Fruit fly (Drosophila melanogaster) whole organism, prepupa: ENCODE measurements around the gene CG6678.
A peak's percentile ranks its signal among the peaks of the same experiment; 100 is the strongest.

Experiments used
- Blimp-1 ChIP-seq: fragments of 200-800 bp; sonication (Bioruptor generic); optimal IDR thresholded peaks from 3 replicates; lab custom pipeline; 2017; ENCODE audit warnings: missing biosample characterization, missing genetic modification characterization, mild to moderate bottlenecking, moderate library complexity, missing genetic modification reagents
- CG10631 ChIP-seq: fragments of 200-800 bp; sonication (Bioruptor generic); optimal IDR thresholded peaks from 2 replicates; lab custom pipeline; 2016; ENCODE audit warnings: missing biosample characterization, missing genetic modification characterization
- CG10669 ChIP-seq: fragments of 200-800 bp; sonication (Bioruptor generic); optimal IDR thresholded peaks from 3 replicates; lab custom pipeline; 2018; ENCODE audit warnings: missing biosample characterization, mild to moderate bottlenecking, missing genetic modification characterization, moderate library complexity
- CG11294 ChIP-seq: fragments of 200-800 bp; sonication (Bioruptor generic); IDR thresholded peaks from 2 replicates; pipeline ENCODE4 v1.3.6; 2022; ENCODE audit warnings: missing biosample characterization, missing genetic modification characterization
- CG11902 ChIP-seq: fragments of 200-800 bp; sonication (Bioruptor generic); optimal IDR thresholded peaks from 3 replicates; lab custom pipeline; 2016; ENCODE audit warnings: missing biosample characterization, missing genetic modification characterization
- CG15336 ChIP-seq: fragments of 200-800 bp; sonication (Bioruptor generic); IDR thresholded peaks from 2 replicates; pipeline ENCODE4 v1.3.6; 2022; ENCODE audit warnings: missing biosample characterization, missing genetic modification characterization
- CG16779 ChIP-seq: fragments of 200-800 bp; sonication (Bioruptor generic); optimal IDR thresholded peaks from 3 replicates; lab custom pipeline; 2017; ENCODE audit warnings: missing biosample characterization, mild to moderate bottlenecking, missing genetic modification characterization
- CG3032 ChIP-seq: fragments of 200-800 bp; optimal IDR thresholded peaks from 2 replicates; lab custom pipeline; 2019; ENCODE audit warnings: missing biosample characterization, mild to moderate bottlenecking, missing genetic modification characterization, moderate library complexity
- CG32006 ChIP-seq: fragments of 200-800 bp; sonication (Bioruptor generic); optimal IDR thresholded peaks from 3 replicates; lab custom pipeline; 2017; ENCODE audit warnings: missing biosample characterization, mild to moderate bottlenecking, missing genetic modification characterization
- CG34406 ChIP-seq: fragments of 200-800 bp; sonication (Bioruptor generic); optimal IDR thresholded peaks from 3 replicates; lab custom pipeline; 2016; ENCODE audit warnings: missing biosample characterization, missing genetic modification characterization
- CG3919 ChIP-seq: fragments of 200-800 bp; sonication (Bioruptor generic); optimal IDR thresholded peaks from 3 replicates; lab custom pipeline; 2016; ENCODE audit warnings: missing biosample characterization, missing genetic modification characterization
- CG4318 ChIP-seq: fragments of 200-800 bp; sonication (Bioruptor generic); optimal IDR thresholded peaks from 3 replicates; lab custom pipeline; 2017; ENCODE audit warnings: missing biosample characterization, mild to moderate bottlenecking, missing genetic modification characterization
- CG6792 ChIP-seq: fragments of 200-800 bp; sonication (Bioruptor generic); optimal IDR thresholded peaks from 3 replicates; lab custom pipeline; 2016; ENCODE audit warnings: missing biosample characterization, missing genetic modification characterization
- CG6808 ChIP-seq: fragments of 200-800 bp; sonication (Bioruptor generic); optimal IDR thresholded peaks from 3 replicates; lab custom pipeline; 2017; ENCODE audit warnings: missing biosample characterization, missing genetic modification characterization, mild to moderate bottlenecking, moderate library complexity, missing genetic modification reagents
- CG6854 ChIP-seq: fragments of 200-800 bp; sonication (Bioruptor generic); optimal IDR thresholded peaks from 2 replicates; lab custom pipeline; 2017; ENCODE audit warnings: missing biosample characterization, mild to moderate bottlenecking, missing genetic modification characterization
- CG7368 ChIP-seq: fragments of 200-800 bp; sonication (Bioruptor generic); optimal IDR thresholded peaks from 3 replicates; lab custom pipeline; 2016; ENCODE audit warnings: missing biosample characterization, missing genetic modification characterization
- CG8119 ChIP-seq: fragments of 200-800 bp; sonication (Bioruptor generic); IDR thresholded peaks from 3 replicates; pipeline ENCODE4 v1.3.6; 2022; ENCODE audit warnings: missing biosample characterization, missing genetic modification characterization
- CG8319 ChIP-seq: fragments of 200-800 bp; sonication (Bioruptor generic); optimal IDR thresholded peaks from 3 replicates; lab custom pipeline; 2016; ENCODE audit warnings: missing biosample characterization, missing genetic modification characterization
- Eip78C ChIP-seq: fragments of 200-800 bp; sonication (Bioruptor generic); peaks from one replicate; lab custom pipeline; 2016; ENCODE audit warnings: missing biosample characterization, missing genetic modification characterization
- Eip93F ChIP-seq: fragments of 200-800 bp; sonication (Bioruptor generic); optimal IDR thresholded peaks from 2 replicates; lab custom pipeline; 2016; ENCODE audit warnings: missing biosample characterization, mild to moderate bottlenecking, missing genetic modification characterization
- Ets21C ChIP-seq: fragments of 200-800 bp; sonication (Bioruptor generic); optimal IDR thresholded peaks from 3 replicates; lab custom pipeline; 2016; ENCODE audit warnings: missing biosample characterization, missing genetic modification characterization
- Hr38 ChIP-seq: sonication (Bioruptor generic); optimal IDR thresholded peaks from 2 replicates; lab custom pipeline; 2016; ENCODE audit warnings: missing biosample characterization, missing genetic modification characterization
- Hr39 ChIP-seq: fragments of 200-800 bp; sonication (Bioruptor generic); optimal IDR thresholded peaks from 2 replicates; lab custom pipeline; 2016; ENCODE audit warnings: missing biosample characterization, missing genetic modification characterization
- Lpt ChIP-seq: fragments of 200-800 bp; sonication (Bioruptor generic); optimal IDR thresholded peaks from 3 replicates; lab custom pipeline; 2016; ENCODE audit warnings: missing biosample characterization, missing genetic modification characterization
- Met ChIP-seq: fragments of 200-800 bp; sonication (Bioruptor generic); optimal IDR thresholded peaks from 3 replicates; lab custom pipeline; 2016; ENCODE audit warnings: missing biosample characterization, missing genetic modification characterization
- Sox102F ChIP-seq: fragments of 200-800 bp; sonication (Bioruptor generic); optimal IDR thresholded peaks from 2 replicates; lab custom pipeline; 2016; ENCODE audit warnings: missing biosample characterization, mild to moderate bottlenecking, missing genetic modification characterization
- Sox14 ChIP-seq: fragments of 200-800 bp; sonication (Bioruptor generic); optimal IDR thresholded peaks from 3 replicates; lab custom pipeline; 2016; ENCODE audit warnings: missing biosample characterization, missing genetic modification characterization
- Sox15 ChIP-seq: fragments of 200-800 bp; sonication (Bioruptor generic); optimal IDR thresholded peaks from 3 replicates; lab custom pipeline; 2016; ENCODE audit warnings: missing biosample characterization, missing genetic modification characterization
- achi ChIP-seq: fragments of 200-800 bp; sonication (Bioruptor generic); optimal IDR thresholded peaks from 3 replicates; lab custom pipeline; 2016; ENCODE audit warnings: missing biosample characterization, missing genetic modification characterization
- cyc ChIP-seq: fragments of 200-800 bp; sonication (Bioruptor generic); optimal IDR thresholded peaks from 3 replicates; lab custom pipeline; 2016; ENCODE audit warnings: missing biosample characterization, missing genetic modification characterization
- dac ChIP-seq: fragments of 200-800 bp; sonication (Bioruptor generic); optimal IDR thresholded peaks from 2 replicates; lab custom pipeline; 2017; ENCODE audit warnings: missing biosample characterization, mild to moderate bottlenecking, missing genetic modification characterization
- dsx ChIP-seq: fragments of 200-800 bp; optimal IDR thresholded peaks from 3 replicates; lab custom pipeline; 2019; ENCODE audit warnings: missing biosample characterization, mild to moderate bottlenecking, missing genetic modification characterization, moderate library complexity; ENCODE audit not compliant: poor library complexity, severe bottlenecking
- eg ChIP-seq: fragments of 200-800 bp; sonication (Bioruptor generic); IDR thresholded peaks from 3 replicates; pipeline ENCODE4 v1.3.6; 2022; ENCODE audit warnings: missing biosample characterization, missing genetic modification characterization
- fd59A ChIP-seq: fragments of 200-800 bp; sonication (Bioruptor generic); optimal IDR thresholded peaks from 2 replicates; lab custom pipeline; 2017; ENCODE audit warnings: missing biosample characterization, mild to moderate bottlenecking, missing genetic modification characterization, missing genetic modification reagents
- fd85E ChIP-seq: fragments of 200-800 bp; sonication (Bioruptor generic); optimal IDR thresholded peaks from 3 replicates; lab custom pipeline; 2016; ENCODE audit warnings: missing biosample characterization, missing genetic modification characterization
- fkh ChIP-seq: fragments of 200-800 bp; sonication (Bioruptor generic); optimal IDR thresholded peaks from 3 replicates; lab custom pipeline; 2017; ENCODE audit warnings: missing biosample characterization, mild to moderate bottlenecking, missing genetic modification characterization, moderate library complexity
- lz ChIP-seq: fragments of 200-800 bp; sonication (Bioruptor generic); optimal IDR thresholded peaks from 3 replicates; lab custom pipeline; 2016; ENCODE audit warnings: missing biosample characterization, missing genetic modification characterization
- pdm3 ChIP-seq: fragments of 200-800 bp; sonication (Bioruptor generic); optimal IDR thresholded peaks from 3 replicates; lab custom pipeline; 2016; ENCODE audit warnings: missing biosample characterization, missing genetic modification characterization
- spab ChIP-seq: fragments of 200-800 bp; sonication (Bioruptor generic); optimal IDR thresholded peaks from 2 replicates; lab custom pipeline; 2017; ENCODE audit warnings: missing biosample characterization, mild to moderate bottlenecking, missing genetic modification characterization, missing genetic modification reagents
- topi ChIP-seq: fragments of 200-800 bp; sonication (Bioruptor generic); optimal IDR thresholded peaks from 3 replicates; lab custom pipeline; 2016; ENCODE audit warnings: missing biosample characterization, missing genetic modification characterization

CG6678 gene

dm6 chr3R:21841474-21842376 lies 45.1 kb upstream of the CG6678 start (continued):
- TF ChIP-seq CG6808 = peak; percentile 44
- peak; percentile 1 for TF ChIP-seq achi (GFP tag; lab: Kevin White, UChicago)
- TF ChIP-seq CG32006 (GFP tag; lab: Kevin White, UChicago) = no peak
- TF ChIP-seq CG3032 = no peak
- no peak for TF ChIP-seq CG15336 (GFP tag; lab: Robert Waterston, UW)
- TF ChIP-seq spab = peak; percentile 0
- peak; percentile 30 for TF ChIP-seq CG6792 (GFP tag; lab: Kevin White, UChicago)
- TF ChIP-seq Met (GFP tag; lab: Kevin White, UChicago) = peak; percentile 32
- no peak for TF ChIP-seq CG8119 (GFP tag; lab: Robert Waterston, UW)
- TF ChIP-seq Ets21C (GFP tag; lab: Kevin White, UChicago) = no peak
- no peak for TF ChIP-seq Hr38 (GFP tag; lab: Kevin White, UChicago)
- no peak for TF ChIP-seq CG34406 (GFP tag; lab: Kevin White, UChicago)
- peak; percentile 10 for TF ChIP-seq CG10631 (GFP tag; lab: Kevin White, UChicago)
- peak; percentile 1 for TF ChIP-seq Sox14 (GFP tag; lab: Kevin White, UChicago)
- no peak for TF ChIP-seq fd59A
- no peak for TF ChIP-seq pdm3 (GFP tag; lab: Kevin White, UChicago)
- no peak for TF ChIP-seq CG11902 (GFP tag; lab: Kevin White, UChicago)
- TF ChIP-seq CG6854 (GFP tag; lab: Kevin White, UChicago) = no peak
- TF ChIP-seq cyc (GFP tag; lab: Kevin White, UChicago) = peak; percentile 33
- no peak for TF ChIP-seq Sox15 (GFP tag; lab: Kevin White, UChicago)
- no peak for TF ChIP-seq Sox102F

- no peak for TF ChIP-seq Hr39
- no peak for TF ChIP-seq CG7368
- no peak for TF ChIP-seq Blimp-1
- TF ChIP-seq fd59A = no peak
- TF ChIP-seq fkh (GFP tag; lab: Kevin White, UChicago) = no peak
- TF ChIP-seq dac (GFP tag; lab: Kevin White, UChicago) = no peak
- no peak for TF ChIP-seq CG16779 (tag; lab: Kevin White, UChicago)
- no peak for TF ChIP-seq CG11294 (GFP tag; lab: Robert Waterston, UW)
Observed at dm6 chr3R:21843665-21844064, 43.2 kb upstream of the CG6678 start, which contains the start of gene Gr93b. Gene Gr93b (minus strand): TSS chr3R:21843765.

- no peak for TF ChIP-seq CG6808
- no peak for TF ChIP-seq pdm3 (GFP tag; lab: Kevin White, UChicago)
- TF ChIP-seq eg = no peak
- no peak for TF ChIP-seq Ets21C (GFP tag; lab: Kevin White, UChicago)
- TF ChIP-seq Sox14 (GFP tag; lab: Kevin White, UChicago) = no peak
- no peak for TF ChIP-seq lz (GFP tag; lab: Kevin White, UChicago)
- TF ChIP-seq dsx (GFP tag; lab: Kevin White, UChicago) = no peak
- no peak for TF ChIP-seq CG3919
- TF ChIP-seq CG8319 (GFP tag; lab: Kevin White, UChicago) = no peak
- TF ChIP-seq CG6854 (GFP tag; lab: Kevin White, UChicago) = no peak
Observed at dm6 chr3R:21845165-21845564, 41.7 kb upstream of the CG6678 start, which contains the start of gene Gr93c. Gene Gr93c (minus strand): TSS chr3R:21845265.

dm6 chr3R:21846559-21846958 lies 40.3 kb upstream of the CG6678 start, which contains the start of gene Gr93d:
Gene Gr93d (minus strand): TSS chr3R:21846659.
- TF ChIP-seq CG11294 (GFP tag; lab: Robert Waterston, UW) (no peak), CG10669 (no peak), Eip93F (no peak), Lpt (GFP tag; lab: Kevin White, UChicago) (no peak), CG6808 (no peak), Sox15 (GFP tag; lab: Kevin White, UChicago) (no peak), topi (GFP tag; lab: Kevin White, UChicago) (no peak), CG34406 (GFP tag; lab: Kevin White, UChicago) (no peak), CG10631 (GFP tag; lab: Kevin White, UChicago) (no peak), CG4318 (GFP tag; lab: Kevin White, UChicago) (no peak), fd85E (no peak), CG6854 (GFP tag; lab: Kevin White, UChicago) (no peak), fkh (GFP tag; lab: Kevin White, UChicago) (no peak), fd59A (no peak), cyc (GFP tag; lab: Kevin White, UChicago) (no peak), Blimp-1 (no peak), Eip78C (GFP tag; lab: Kevin White, UChicago) (no peak), CG32006 (GFP tag; lab: Kevin White, UChicago) (no peak)
